Fruit fly (Drosophila melanogaster): Measurements from ENCODE around the gene CG33667.
A peak's percentile ranks its signal among the peaks of the same experiment; 100 is the strongest.

CG33667 gene

dm6 chrX:6439495-6439894, 32.7 kb downstream of the CG33667 start (continued):
- TF ChIP-seq Camta (GFP tag; optimal IDR thresholded peaks at IDR 0.05) (no peak), CG14860 (GFP tag; IDR thresholded peaks at IDR 0.05; ENCODE audit: partially characterized antibody) (no peak), Six4 (GFP tag; optimal IDR thresholded peaks at IDR 0.05) (no peak), CG13287 (GFP tag; IDR thresholded peaks at IDR 0.05; ENCODE audit: partially characterized antibody) (no peak), CG14710 (tag; optimal IDR thresholded peaks at IDR 0.05) (no peak), Bdp1 (GFP tag; optimal IDR thresholded peaks at IDR 0.05) (no peak), tgo (GFP tag; IDR thresholded peaks at IDR 0.05) (peak; percentile 40; the same call in 2 of the 3 replicates), sens-2 (GFP tag; IDR thresholded peaks at IDR 0.05) (peak; percentile 38; the same call in 1 of the 2 replicates), nerfin-2 (GFP tag; IDR thresholded peaks at IDR 0.05; ENCODE audit: partially characterized antibody) (no peak), Pdp1 (GFP tag; optimal IDR thresholded peaks at IDR 0.05) (no peak), eve (GFP tag; optimal IDR thresholded peaks at IDR 0.05) (no peak), CG17568 (GFP tag; optimal IDR thresholded peaks at IDR 0.05) (no peak), amos (GFP tag; IDR thresholded peaks at IDR 0.05; ENCODE audit: partially characterized antibody) (no peak), Hr51 (GFP tag; optimal IDR thresholded peaks at IDR 0.05) (peak in 1 of 2 experiments; percentile 35), hb (GFP tag; IDR thresholded peaks at IDR 0.05; ENCODE audit: partially characterized antibody) (no peak), pb (GFP tag; optimal IDR thresholded peaks at IDR 0.05) (no peak), CG10274 (GFP tag; optimal IDR thresholded peaks at IDR 0.05) (no peak), CG15479 (GFP tag; optimal IDR thresholded peaks at IDR 0.05) (no peak), Dfd (GFP tag; optimal IDR thresholded peaks at IDR 0.05) (no peak), Doc2 (GFP tag; IDR thresholded peaks at IDR 0.05) (no peak), CG10147 (GFP tag; optimal IDR thresholded peaks at IDR 0.05) (peak; percentile 21), CG8944 (GFP tag; optimal IDR thresholded peaks at IDR 0.05) (no peak), CG1832 (GFP tag; optimal IDR thresholded peaks at IDR 0.05) (no peak), CG9932 (GFP tag; IDR thresholded peaks at IDR 0.05) (peak; percentile 71), crol (GFP tag; IDR thresholded peaks at IDR 0.05) (no peak), Oaz (GFP tag; IDR thresholded peaks at IDR 0.05) (no peak), Hey (tag; optimal IDR thresholded peaks at IDR 0.05) (no peak), croc (GFP tag; conservative IDR thresholded peaks at IDR 0.05) (no peak), so (GFP tag; IDR thresholded peaks at IDR 0.05) (peak; percentile 59; the same call in 1 of the 3 replicates), dm (GFP tag; optimal IDR thresholded peaks at IDR 0.05) (no peak), cad (GFP tag; optimal IDR thresholded peaks at IDR 0.05) (no peak), crc (GFP tag; optimal IDR thresholded peaks at IDR 0.05) (no peak), Ets65A (GFP tag) (no peak), CG17361 (GFP tag; IDR thresholded peaks at IDR 0.05) (no peak), CG16863 (GFP tag; optimal IDR thresholded peaks at IDR 0.05) (no peak), wdn (GFP tag; IDR thresholded peaks at IDR 0.05) (0 out of 2 replicates have a peak, but pooled peaks have one; percentile 30), CG2120 (GFP tag; optimal IDR thresholded peaks at IDR 0.05) (peak; percentile 60), sc (optimal IDR thresholded peaks at IDR 0.05) (no peak), sc (GFP tag; optimal IDR thresholded peaks at IDR 0.05) (no peak), Nf-YC (tag; optimal IDR thresholded peaks at IDR 0.05) (no peak), lab (GFP tag; optimal IDR thresholded peaks at IDR 0.05) (peak; percentile 87), Rx (GFP tag; IDR thresholded peaks at IDR 0.05) (peak; percentile 41; the same call in 1 of the 2 replicates), jumu (GFP tag; optimal IDR thresholded peaks at IDR 0.05) (no peak), pho (GFP tag; optimal IDR thresholded peaks at IDR 0.05) (no peak), Nf-YA (GFP tag; IDR thresholded peaks at IDR 0.05) (peak; percentile 66), CG5180 (GFP tag; optimal IDR thresholded peaks at IDR 0.05) (peak; percentile 11), CG30020 (tag; optimal IDR thresholded peaks at IDR 0.05) (no peak), HHEX (GFP tag; optimal IDR thresholded peaks at IDR 0.05) (peak; percentile 49), jing (GFP tag; optimal IDR thresholded peaks at IDR 0.05) (no peak), sd (tag; optimal IDR thresholded peaks at IDR 0.05) (no peak), chm (GFP tag; IDR thresholded peaks at IDR 0.05) (no peak), az2 (GFP tag; optimal IDR thresholded peaks at IDR 0.05) (no peak)

Data from whole organism, embryonic.